Worm (Caenorhabditis elegans): ENCODE measurements around the gene srw-76.

srw-76 gene

ce11 chrV:16638204-16638603, at the start of gene srw-76:
TSS of gene srw-76 (minus strand) at chrV:16638304.
- TF ChIP-seq snpc-3.4 (tag; optimal IDR thresholded peaks at IDR 0.05) (no peak), ekl-4 (GFP tag; IDR thresholded peaks at IDR 0.05) (no peak), dpl-1 (GFP tag; optimal IDR thresholded peaks at IDR 0.05) (no peak), ztf-28 (GFP tag; IDR thresholded peaks at IDR 0.05) (no peak), mes-4 (tag; optimal IDR thresholded peaks at IDR 0.05) (no peak), B0035.1 (tag; optimal IDR thresholded peaks at IDR 0.05) (no peak), F57A8.1 (GFP tag; optimal IDR thresholded peaks at IDR 0.05) (no peak), Y67H2A.10 (GFP tag; conservative IDR thresholded peaks at IDR 0.05) (no peak), fkh-3 (tag; optimal IDR thresholded peaks at IDR 0.05) (no peak), K11D2.4 (GFP tag; IDR thresholded peaks at IDR 0.05) (no peak), nhr-80 (tag; optimal IDR thresholded peaks at IDR 0.05) (no peak), ceh-100 (GFP tag; IDR thresholded peaks at IDR 0.05) (no peak), lir-1 (GFP tag; conservative IDR thresholded peaks at IDR 0.05) (no peak)

ce11 chrV:16687227-16687626, 49.1 kb upstream of the srw-76 start, which contains the start of gene srz-102:
TSS of gene srz-102 (plus strand) at chrV:16687527.
- TF ChIP-seq ztf-25 (GFP tag; IDR thresholded peaks at IDR 0.05): no peak
- TF ChIP-seq F57C9.4 (tag; optimal IDR thresholded peaks at IDR 0.05): no peak
- no peak for TF ChIP-seq mes-4 (tag; optimal IDR thresholded peaks at IDR 0.05)
- no peak for TF ChIP-seq dpff-1 (tag; optimal IDR thresholded peaks at IDR 0.05)
- TF ChIP-seq Y95B8A.8 (GFP tag; IDR thresholded peaks at IDR 0.05): no peak
- TF ChIP-seq F23B12.7 (tag; optimal IDR thresholded peaks at IDR 0.05; ENCODE audit: insufficient read depth): no peak
- no peak for TF ChIP-seq Y67H2A.10 (GFP tag; conservative IDR thresholded peaks at IDR 0.05)
- no peak for TF ChIP-seq B0019.2 (GFP tag; conservative IDR thresholded peaks at IDR 0.05)
- no peak for TF ChIP-seq nhr-179 (tag; optimal IDR thresholded peaks at IDR 0.05)
- no peak for TF ChIP-seq F22D6.2 (tag; optimal IDR thresholded peaks at IDR 0.05)
- TF ChIP-seq hlh-12 (tag; optimal IDR thresholded peaks at IDR 0.05): no peak
- TF ChIP-seq rpc-1 (optimal IDR thresholded peaks at IDR 0.05): no peak
- TF ChIP-seq rpc-1 (tag; optimal IDR thresholded peaks at IDR 0.05): no peak
- no peak for TF ChIP-seq madf-3 (GFP tag; IDR thresholded peaks at IDR 0.05)
- no peak for TF ChIP-seq hmg-20 (GFP tag; IDR thresholded peaks at IDR 0.05)
- TF ChIP-seq T07F8.4 (tag; optimal IDR thresholded peaks at IDR 0.05): no peak
- no peak for TF ChIP-seq hmg-1.2 (GFP tag; IDR thresholded peaks at IDR 0.05)
- no peak for TF ChIP-seq B0035.1 (tag; optimal IDR thresholded peaks at IDR 0.05)
- no peak for TF ChIP-seq akir-1 (GFP tag; optimal IDR thresholded peaks at IDR 0.05)
- no peak for TF ChIP-seq Y53F4B.3 (GFP tag; IDR thresholded peaks at IDR 0.05)

ce11 chrV:16685725-16686124, 47.6 kb upstream of the srw-76 start, which contains the start of gene srw-43:
TSS of gene srw-43 (plus strand) at chrV:16686025.
- no peak for TF ChIP-seq attf-3 (GFP tag; conservative IDR thresholded peaks at IDR 0.05)
- no peak for TF ChIP-seq atf-7 (tag; optimal IDR thresholded peaks at IDR 0.05)
- TF ChIP-seq akir-1 (GFP tag; optimal IDR thresholded peaks at IDR 0.05): no peak
- no peak for TF ChIP-seq Y53F4B.3 (GFP tag; IDR thresholded peaks at IDR 0.05)
- no peak for TF ChIP-seq lir-1 (GFP tag; conservative IDR thresholded peaks at IDR 0.05)
- no peak for TF ChIP-seq attf-5 (GFP tag; optimal IDR thresholded peaks at IDR 0.05)
- no peak for TF ChIP-seq tbx-9 (tag; optimal IDR thresholded peaks at IDR 0.05; ENCODE audit: borderline replicate concordance)
- TF ChIP-seq egl-18 (GFP tag; IDR thresholded peaks at IDR 0.05): no peak
- TF ChIP-seq F22D6.2 (tag; optimal IDR thresholded peaks at IDR 0.05): no peak
- TF ChIP-seq him-1 (tag; optimal IDR thresholded peaks at IDR 0.05): no peak
- no peak for TF ChIP-seq ama-1 (optimal IDR thresholded peaks at IDR 0.05)
- no peak for TF ChIP-seq ama-1 (GFP tag; optimal IDR thresholded peaks at IDR 0.05)
- TF ChIP-seq madf-10 (tag; optimal IDR thresholded peaks at IDR 0.05): no peak
- no peak for TF ChIP-seq die-1 (tag; optimal IDR thresholded peaks at IDR 0.05)
